Fruit fly (Drosophila melanogaster): Measurements from ENCODE around the gene CG7655.

DNA sequence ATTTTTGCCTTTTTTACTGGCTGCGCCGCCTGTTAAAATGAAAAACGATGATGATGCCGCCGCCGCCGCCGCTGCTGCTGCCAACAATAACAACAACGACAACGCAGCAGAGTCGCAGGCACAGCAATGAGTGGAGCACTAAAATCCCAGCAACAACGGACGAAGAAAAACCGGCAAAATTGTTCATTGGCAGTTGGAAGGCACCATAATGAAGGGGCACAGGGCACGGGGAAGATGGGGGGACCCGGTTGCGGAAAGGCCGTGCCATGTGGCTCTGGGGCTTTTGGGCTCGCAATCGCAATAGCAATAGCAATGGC lies 22.0 kb downstream of the CG7655 start:
- TF ChIP-seq B-H2 (GFP tag; optimal IDR thresholded peaks at IDR 0.05) (no peak), prd (optimal IDR thresholded peaks at IDR 0.05) (no peak), prd (GFP tag; IDR thresholded peaks at IDR 0.05) (no peak), Gug (GFP tag; IDR thresholded peaks at IDR 0.05) (no peak), Bteb2 (GFP tag; optimal IDR thresholded peaks at IDR 0.05) (no peak), ham (GFP tag; IDR thresholded peaks at IDR 0.05) (no peak), repo (GFP tag; optimal IDR thresholded peaks at IDR 0.05) (no peak), Taf1 (GFP tag; IDR thresholded peaks at IDR 0.05) (no peak), unc-4 (GFP tag; IDR thresholded peaks at IDR 0.05; ENCODE audit: partially characterized antibody) (no peak)
